Worm (Caenorhabditis elegans): ENCODE results near the gene cdr-6.

ce11 chrV:12441420-12441819, 27.9 kb upstream of the cdr-6 start, which contains the start of gene pals-37:
- no peak for TF ChIP-seq him-1 (tag; optimal IDR thresholded peaks at IDR 0.05)
- no peak for TF ChIP-seq dao-5 (tag; optimal IDR thresholded peaks at IDR 0.05)
- no peak for TF ChIP-seq W03F9.2 (tag; optimal IDR thresholded peaks at IDR 0.05)

Data from whole organism, L4/young adult.